Worm (Caenorhabditis elegans): ENCODE data around the gene C04C3.7.

Gene C04C3.7

DNA sequence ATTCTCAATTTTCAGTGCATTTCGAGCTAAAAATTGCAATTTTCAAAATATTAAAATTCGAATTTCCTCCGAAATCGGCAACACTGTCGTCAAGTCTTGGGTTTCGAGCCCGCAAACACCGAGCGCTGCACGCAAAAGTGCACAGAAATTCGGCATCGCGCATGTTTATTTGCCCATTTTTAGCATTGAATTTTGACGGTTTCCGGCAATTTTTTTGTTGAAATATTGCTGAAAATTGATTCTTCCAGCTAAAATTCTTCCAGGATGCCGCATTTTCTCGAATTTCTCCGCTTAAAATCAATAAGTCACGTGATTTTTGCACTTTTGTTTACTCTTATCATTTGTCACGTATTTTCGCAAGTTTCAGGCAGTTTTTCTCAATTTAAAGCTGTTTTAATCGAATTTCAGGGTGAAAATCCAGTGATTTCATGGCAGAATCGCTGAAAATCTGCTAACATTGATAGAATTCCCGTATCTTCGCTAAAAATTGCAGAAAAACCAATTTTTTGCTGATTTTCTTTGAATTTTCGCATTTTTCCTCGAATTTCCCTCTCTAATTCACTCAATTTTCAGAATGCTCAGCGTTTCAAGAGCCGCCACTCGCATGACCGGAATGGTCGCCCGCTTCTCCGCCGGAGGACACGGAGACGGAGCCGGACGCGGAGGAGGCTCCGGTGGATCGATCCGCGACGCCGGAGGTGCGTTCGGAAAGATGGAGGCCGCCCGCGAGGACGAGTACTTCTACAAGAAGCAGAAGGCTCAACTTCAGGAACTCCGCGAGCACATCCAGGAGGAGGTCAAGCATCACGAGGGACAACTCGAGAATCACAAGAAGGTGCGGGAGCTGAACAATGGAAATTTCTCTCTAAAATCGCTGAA is 47.7 kb downstream of the C04C3.7 start, which contains the start of gene mai-2 (continued):
- TF ChIP-seq lin-39 (tag; optimal IDR thresholded peaks at IDR 0.05) (peak; percentile 18), nhr-28 (tag; optimal IDR thresholded peaks at IDR 0.05) (no peak)

DNA sequence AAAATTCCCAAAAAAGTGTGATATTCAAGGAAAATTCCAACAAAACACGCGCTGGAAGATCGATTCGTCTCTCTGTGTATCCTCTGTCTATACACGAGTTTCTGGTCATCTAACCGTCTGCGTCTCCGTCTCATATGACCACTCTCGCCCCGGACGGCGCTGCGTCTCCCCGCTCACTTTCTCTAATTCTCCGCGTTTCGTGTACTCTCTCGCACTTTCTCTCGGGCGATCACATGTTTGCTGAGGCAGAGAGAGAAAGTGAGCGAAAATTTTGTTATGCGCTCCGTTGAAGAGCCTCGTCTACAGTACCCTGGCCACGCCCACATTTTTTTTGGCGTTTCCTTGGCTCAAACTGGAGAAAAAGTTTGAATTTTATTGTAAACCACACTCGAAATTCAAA is 48.7 kb downstream of the C04C3.7 start:
- TF ChIP-seq unc-98 (GFP tag; IDR thresholded peaks at IDR 0.05) (0 out of 2 replicates have a peak, but pooled peaks have one; percentile 36), aha-1 (tag; optimal IDR thresholded peaks at IDR 0.05) (peak; percentile 93), ztf-4 (tag; optimal IDR thresholded peaks at IDR 0.05) (peak; percentile 82), skn-1 (tag; optimal IDR thresholded peaks at IDR 0.05) (peak; percentile 83), unc-130 (tag; optimal IDR thresholded peaks at IDR 0.05) (no peak), nhr-85 (tag) (peak; percentile 96), ceh-63 (GFP tag; optimal IDR thresholded peaks at IDR 0.05) (no peak), tbx-2 (tag; optimal IDR thresholded peaks at IDR 0.05) (peak; percentile 95), nhr-76 (tag; optimal IDR thresholded peaks at IDR 0.05) (no peak), lin-35 (GFP tag; optimal IDR thresholded peaks at IDR 0.05) (peak; percentile 86 to 89), elt-3 (tag; optimal IDR thresholded peaks at IDR 0.05) (peak in 2 of 6 experiments; percentile 48 to 57), ceh-8 (GFP tag; optimal IDR thresholded peaks at IDR 0.05) (peak; percentile 87), pag-3 (tag; optimal IDR thresholded peaks at IDR 0.05; ENCODE audit: borderline replicate concordance, insufficient read depth) (no peak), elt-2 (tag; optimal IDR thresholded peaks at IDR 0.05) (peak; percentile 86), unc-30 (tag; optimal IDR thresholded peaks at IDR 0.05) (no peak), nhr-90 (tag; optimal IDR thresholded peaks at IDR 0.05; ENCODE audit: poor library complexity) (peak; percentile 89), snu-23 (GFP tag; optimal IDR thresholded peaks at IDR 0.05) (peak; percentile 97), nhr-71 (tag; optimal IDR thresholded peaks at IDR 0.05) (peak; percentile 98), egl-13 (tag; optimal IDR thresholded peaks at IDR 0.05) (peak; percentile 86), ces-1 (GFP tag; optimal IDR thresholded peaks at IDR 0.05) (no peak), irx-1 (tag; optimal IDR thresholded peaks at IDR 0.05) (peak; percentile 86), isw-1 (GFP tag; IDR thresholded peaks at IDR 0.05) (peak; percentile 90), sox-4 (tag; optimal IDR thresholded peaks at IDR 0.05) (peak; percentile 78), unc-62 (GFP tag; optimal IDR thresholded peaks at IDR 0.05) (no peak), mef-2 (tag; optimal IDR thresholded peaks at IDR 0.05) (peak; percentile 41), sup-37 (GFP tag; optimal IDR thresholded peaks at IDR 0.05) (peak; percentile 28), pqm-1 (tag; optimal IDR thresholded peaks at IDR 0.05) (no peak), xbp-1 (tag; optimal IDR thresholded peaks at IDR 0.05) (peak; percentile 93), hlh-4 (tag; optimal IDR thresholded peaks at IDR 0.05) (no peak), efl-3 (GFP tag; optimal IDR thresholded peaks at IDR 0.05) (no peak), fkh-8 (tag; optimal IDR thresholded peaks at IDR 0.05) (peak; percentile 94), rnt-1 (tag; optimal IDR thresholded peaks at IDR 0.05) (peak; percentile 92), nhr-237 (tag; optimal IDR thresholded peaks at IDR 0.05) (peak; percentile 11), mab-9 (GFP tag; IDR thresholded peaks at IDR 0.05) (peak; percentile 92), grh-1 (GFP tag; IDR thresholded peaks at IDR 0.05) (peak; percentile 92), zag-1 (tag; optimal IDR thresholded peaks at IDR 0.05) (no peak), Y116A8C.19 (tag; optimal IDR thresholded peaks at IDR 0.05; ENCODE audit: borderline replicate concordance) (no peak), fkh-10 (GFP tag; optimal IDR thresholded peaks at IDR 0.05) (peak; percentile 90), C04F5.9 (tag; optimal IDR thresholded peaks at IDR 0.05) (peak; percentile 66), alr-1 (tag; optimal IDR thresholded peaks at IDR 0.05; ENCODE audit: borderline replicate concordance) (no peak), jun-1 (tag; optimal IDR thresholded peaks at IDR 0.05) (peak; percentile 87), ets-5 (GFP tag; IDR thresholded peaks at IDR 0.05) (no peak), lsy-2 (tag; optimal IDR thresholded peaks at IDR 0.05) (peak; percentile 95), nhr-20 (tag; optimal IDR thresholded peaks at IDR 0.05) (peak; percentile 95), ztf-11 (tag; optimal IDR thresholded peaks at IDR 0.05) (peak in 1 of 2 experiments; percentile 83), lin-14 (GFP tag; optimal IDR thresholded peaks at IDR 0.05) (peak; percentile 98), ceh-90 (tag; optimal IDR thresholded peaks at IDR 0.05) (no peak)

All from whole organism, L1 larva.